Worm (Caenorhabditis elegans) whole organism, young adult: ENCODE results near the gene ama-1.

ENCODE experiments used
- B0035.1 ChIP-seq: sonication (generic microtip); optimal IDR thresholded peaks from 2 replicates; lab custom pipeline; 2016; ENCODE audit warnings: missing genetic modification characterization, mild to moderate bottlenecking, missing compliant biosample characterization, missing genotype, missing genetic modification reagents
- F57C9.4 ChIP-seq: sonication (generic microtip); optimal IDR thresholded peaks from 2 replicates; lab custom pipeline; 2017; ENCODE audit warnings: mild to moderate bottlenecking, missing genetic modification characterization, missing compliant biosample characterization
- T26A5.8 ChIP-seq: sonication (generic microtip); optimal IDR thresholded peaks from 2 replicates; lab custom pipeline; 2016; ENCODE audit warnings: missing genetic modification characterization, missing compliant biosample characterization
- ama-1 ChIP-seq, 3 experiments: fragments of 150-350 bp in 1 of 3; sonication (generic microtip) in 2 of 3; optimal IDR thresholded peaks; 2 replicates each; lab custom pipeline; 2014 to 2018; ENCODE audit warnings: missing biosample characterization in 2 of 3, missing genetic modification characterization in 2 of 3, missing genetic modification reagents in 2 of 3
- egl-44 ChIP-seq: fragments of 200-800 bp; sonication (Bioruptor generic); IDR thresholded peaks from 2 replicates; pipeline ENCODE4 v1.3.6; 2022; ENCODE audit warnings: missing genetic modification reagents, missing genetic modification characterization, missing compliant biosample characterization
- hmg-20 ChIP-seq: fragments of 200-800 bp; sonication (Bioruptor generic); IDR thresholded peaks from 2 replicates; pipeline ENCODE4 v1.3.6; 2022; ENCODE audit warnings: missing genetic modification reagents, missing genetic modification characterization, missing compliant biosample characterization
- nfyb-1 ChIP-seq: fragments of 200-800 bp; sonication (Bioruptor generic); IDR thresholded peaks from 2 replicates; pipeline ENCODE4 v1.3.6; 2022; ENCODE audit warnings: missing genetic modification reagents, missing genetic modification characterization, missing compliant biosample characterization
- nhr-80 ChIP-seq: sonication (generic microtip); optimal IDR thresholded peaks from 2 replicates; lab custom pipeline; 2016; ENCODE audit warnings: missing genetic modification characterization, missing compliant biosample characterization
- nhr-90 ChIP-seq: sonication (generic microtip); optimal IDR thresholded peaks from 2 replicates; lab custom pipeline; 2016; ENCODE audit warnings: missing genotype, mild to moderate bottlenecking, missing genetic modification characterization, missing compliant biosample characterization
- somi-1 ChIP-seq: fragments of 200-800 bp; sonication (Bioruptor generic); optimal IDR thresholded peaks from 2 replicates; lab custom pipeline; 2018; ENCODE audit warnings: mild to moderate bottlenecking, missing genetic modification characterization, missing compliant biosample characterization
- unc-130 ChIP-seq: sonication (generic microtip); optimal IDR thresholded peaks from 2 replicates; lab custom pipeline; 2016; ENCODE audit warnings: missing genetic modification reagents, missing genetic modification characterization, missing compliant biosample characterization

DNA sequence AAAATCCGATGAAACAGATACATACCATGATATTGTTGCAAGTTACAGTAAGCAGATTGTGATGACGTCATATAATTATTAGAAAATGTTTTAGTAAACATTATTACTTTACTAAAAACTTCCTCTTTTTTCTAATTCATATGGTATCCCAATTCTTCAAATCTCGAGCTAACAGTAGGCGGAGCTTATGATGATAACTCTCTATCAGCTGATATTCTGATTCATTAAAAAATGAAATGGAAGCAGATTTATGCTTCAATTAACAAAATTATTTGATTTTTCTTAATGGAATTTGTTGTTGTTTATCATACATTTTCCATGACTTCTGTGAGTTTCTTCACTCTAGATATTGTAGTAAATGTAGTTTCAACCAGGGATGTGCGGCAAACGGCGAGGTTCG, 43.6 kb upstream of the ama-1 start, which contains the start of gene pax-2:
- TF ChIP-seq somi-1 (GFP tag; lab: Kevin White, UChicago) (no peak), nhr-80 (tag; lab: Kevin White, UChicago) (no peak), ama-1 (optimal IDR thresholded peaks at IDR 0.05; lab: Kevin White, UChicago) (no peak), ama-1 (GFP tag; optimal IDR thresholded peaks at IDR 0.05; lab: Kevin White, UChicago) (no peak), unc-130 (no peak), B0035.1 (tag; lab: Kevin White, UChicago) (no peak), nfyb-1 (GFP tag; lab: Robert Waterston, UW) (no peak), egl-44 (GFP tag; lab: Robert Waterston, UW) (no peak), nhr-90 (tag; lab: Kevin White, UChicago) (no peak), T26A5.8 (no peak), hmg-20 (GFP tag; lab: Robert Waterston, UW) (no peak), F57C9.4 (tag; lab: Kevin White, UChicago) (no peak)
